Worm (Caenorhabditis elegans): Measurements from ENCODE around the gene pid-1.

DNA sequence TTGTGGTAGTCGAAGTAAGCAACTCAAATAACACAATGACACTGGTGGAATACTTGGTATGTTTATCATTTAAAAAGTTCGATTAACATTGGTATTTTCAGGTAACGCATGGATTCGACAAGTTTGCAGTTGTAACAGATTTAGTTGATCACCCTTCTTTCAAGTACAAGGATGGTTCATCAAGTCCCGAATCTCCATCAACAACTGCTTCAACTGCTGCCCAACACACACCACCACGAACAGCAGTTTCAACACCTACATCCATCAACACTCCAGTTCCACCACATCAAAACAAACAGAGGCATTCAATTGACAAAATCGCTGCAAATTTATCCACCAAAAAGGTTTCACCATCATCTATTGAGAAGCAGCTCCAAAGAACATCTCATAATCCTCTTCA lies 7.9 kb downstream of the pid-1 start:
- no peak for TF ChIP-seq ama-1 (optimal IDR thresholded peaks at IDR 0.05)
- no peak for TF ChIP-seq ama-1 (GFP tag; optimal IDR thresholded peaks at IDR 0.05)
- no peak for TF ChIP-seq dpff-1 (tag; optimal IDR thresholded peaks at IDR 0.05)
- TF ChIP-seq chd-7 (tag; optimal IDR thresholded peaks at IDR 0.05), result no peak
- no peak for TF ChIP-seq snpc-4 (GFP tag; optimal IDR thresholded peaks at IDR 0.05)
- TF ChIP-seq snpc-4 (tag; optimal IDR thresholded peaks at IDR 0.05), result no peak
- TF ChIP-seq B0019.2 (GFP tag; conservative IDR thresholded peaks at IDR 0.05), result no peak
- no peak for TF ChIP-seq hmg-1.2 (GFP tag; IDR thresholded peaks at IDR 0.05)
- TF ChIP-seq madf-8 (GFP tag; conservative IDR thresholded peaks at IDR 0.05), result no peak
- TF ChIP-seq Y56A3A.18 (GFP tag; IDR thresholded peaks at IDR 0.05), result no peak

All from whole organism, young adult.